Worm (Caenorhabditis elegans): ENCODE measurements around the gene T07E3.4.
A peak's percentile ranks its signal among the peaks of the same experiment; 100 is the strongest.

T07E3.4 gene

ce11 chrIII:6888497-6888896 is 9.3 kb upstream of the T07E3.4 start (continued):
- peak; percentile 16 for TF ChIP-seq snpc-4 (GFP tag; optimal IDR thresholded peaks at IDR 0.05)
- TF ChIP-seq snpc-4 (tag; optimal IDR thresholded peaks at IDR 0.05), result peak in 3 of 4 experiments; percentile 15 to 45 (median 31)
- peak; percentile 52 for TF ChIP-seq ZK185.1 (tag; optimal IDR thresholded peaks at IDR 0.05; ENCODE audit: poor library complexity, severe bottlenecking)
- TF ChIP-seq athp-1 (tag; optimal IDR thresholded peaks at IDR 0.05), result peak; percentile 38
- TF ChIP-seq snpc-3.4 (tag; optimal IDR thresholded peaks at IDR 0.05), result peak; percentile 8
- TF ChIP-seq B0261.1 (tag; optimal IDR thresholded peaks at IDR 0.05), result peak; percentile 74
- no peak for TF ChIP-seq tlf-1 (GFP tag; optimal IDR thresholded peaks at IDR 0.05)
- TF ChIP-seq ceh-58 (GFP tag; IDR thresholded peaks at IDR 0.05), result 0 out of 2 replicates have a peak, but pooled peaks have one; percentile 3
- no peak for TF ChIP-seq attf-3 (GFP tag; conservative IDR thresholded peaks at IDR 0.05)
- 0 out of 2 replicates have a peak, but pooled peaks have one; percentile 50 for TF ChIP-seq pbrm-1 (GFP tag; IDR thresholded peaks at IDR 0.05)
- TF ChIP-seq nhr-80 (tag; optimal IDR thresholded peaks at IDR 0.05), result no peak
- TF ChIP-seq aptf-2 (GFP tag; conservative IDR thresholded peaks at IDR 0.05), result no peak
- TF ChIP-seq rpc-1 (optimal IDR thresholded peaks at IDR 0.05), result peak; percentile 80
- peak; percentile 76 for TF ChIP-seq rpc-1 (tag; optimal IDR thresholded peaks at IDR 0.05)
- peak; percentile 53; the same call in 1 of the 2 replicates for TF ChIP-seq let-526 (GFP tag; IDR thresholded peaks at IDR 0.05)
- peak; percentile 9 for TF ChIP-seq mxl-1 (tag; optimal IDR thresholded peaks at IDR 0.05)
- peak; percentile 5 for TF ChIP-seq madf-10 (tag; optimal IDR thresholded peaks at IDR 0.05)
- TF ChIP-seq ama-1 (optimal IDR thresholded peaks at IDR 0.05), result no peak
- peak in 1 of 2 experiments; percentile 48 for TF ChIP-seq ama-1 (GFP tag; optimal IDR thresholded peaks at IDR 0.05)
- TF ChIP-seq nfyb-1 (GFP tag; IDR thresholded peaks at IDR 0.05), result peak; percentile 67; the same call in 1 of the 2 replicates
- no peak for TF ChIP-seq ccch-3 (GFP tag; optimal IDR thresholded peaks at IDR 0.05)
- peak; percentile 81 for TF ChIP-seq lin-26 (GFP tag; IDR thresholded peaks at IDR 0.05)
- TF ChIP-seq hmg-1.2 (GFP tag; IDR thresholded peaks at IDR 0.05), result peak; percentile 59
- TF ChIP-seq F39B2.1 (GFP tag; IDR thresholded peaks at IDR 0.05), result no peak
- TF ChIP-seq attf-5 (GFP tag; optimal IDR thresholded peaks at IDR 0.05), result no peak
- no peak for TF ChIP-seq dox-1 (GFP tag; IDR thresholded peaks at IDR 0.05)
- TF ChIP-seq T07F8.4 (tag; optimal IDR thresholded peaks at IDR 0.05), result peak; percentile 21
- no peak for TF ChIP-seq hsf-1 (GFP tag; IDR thresholded peaks at IDR 0.05)
- no peak for TF ChIP-seq Y67H2A.10 (GFP tag; conservative IDR thresholded peaks at IDR 0.05)
- TF ChIP-seq madf-3 (GFP tag; IDR thresholded peaks at IDR 0.05), result 0 out of 2 replicates have a peak, but pooled peaks have one; percentile 19
- TF ChIP-seq mcd-1 (GFP tag; IDR thresholded peaks at IDR 0.05), result peak; percentile 43; the same call in 1 of the 2 replicates
- peak; percentile 19; the same call in 1 of the 2 replicates for TF ChIP-seq rcor-1 (GFP tag; IDR thresholded peaks at IDR 0.05)
- TF ChIP-seq Y53F4B.3 (GFP tag; IDR thresholded peaks at IDR 0.05), result no peak
- no peak for TF ChIP-seq mel-28 (tag; optimal IDR thresholded peaks at IDR 0.05; ENCODE audit: borderline replicate concordance)
- TF ChIP-seq D2030.7 (GFP tag; IDR thresholded peaks at IDR 0.05), result 0 out of 2 replicates have a peak, but pooled peaks have one; percentile 22
- 0 out of 2 replicates have a peak, but pooled peaks have one; percentile 83 for TF ChIP-seq egl-44 (GFP tag; IDR thresholded peaks at IDR 0.05)
- TF ChIP-seq ekl-4 (GFP tag; IDR thresholded peaks at IDR 0.05), result no peak
- peak; percentile 13 for TF ChIP-seq snpc-1.3 (tag; optimal IDR thresholded peaks at IDR 0.05; ENCODE audit: insufficient read depth)
- no peak for TF ChIP-seq let-607 (tag; optimal IDR thresholded peaks at IDR 0.05)
- TF ChIP-seq madf-6 (GFP tag; IDR thresholded peaks at IDR 0.05), result peak; percentile 32; the same call in 1 of the 2 replicates
- TF ChIP-seq die-1 (tag; optimal IDR thresholded peaks at IDR 0.05), result peak; percentile 75
- peak; percentile 20 for TF ChIP-seq lsl-1 (GFP tag; optimal IDR thresholded peaks at IDR 0.05)
